Fruit fly (Drosophila melanogaster) ovary, adult (tissue): ENCODE results near the gene RpL26.

Source experiments
- CG17801 ChIP-seq: fragments of 200-800 bp; optimal IDR thresholded peaks from 2 replicates; lab custom pipeline; 2019; ENCODE audit warnings: missing biosample characterization, mild to moderate bottlenecking, missing genetic modification characterization, moderate library complexity; ENCODE audit not compliant: partially characterized antibody

Gene RpL26

dm6 chr3L:18898770-18899278 lies at the start of gene RpL26:
RpL26 (plus strand) TSS chr3L:18898875.
- peak; percentile 78 for TF ChIP-seq CG17801 (GFP tag; lab: Kevin White, UChicago)

dm6 chr3L:18852223-18852622 lies 46.5 kb upstream of the RpL26 start:
- TF ChIP-seq CG17801 (GFP tag; lab: Kevin White, UChicago), result no peak

dm6 chr3L:18853439-18853838 lies 45.2 kb upstream of the RpL26 start:
- TF ChIP-seq CG17801 (GFP tag; lab: Kevin White, UChicago), result no peak

dm6 chr3L:18854412-18854811 lies 44.3 kb upstream of the RpL26 start:
- no peak for TF ChIP-seq CG17801 (GFP tag; lab: Kevin White, UChicago)

- no peak for TF ChIP-seq CG17801 (GFP tag; lab: Kevin White, UChicago)
These were observed 38.2 kb upstream of the RpL26 start for dm6 chr3L:18860467-18860866.

dm6 chr3L:18861893-18862292 lies 36.8 kb upstream of the RpL26 start:
- TF ChIP-seq CG17801 (GFP tag; lab: Kevin White, UChicago), result no peak

- TF ChIP-seq CG17801 (GFP tag; lab: Kevin White, UChicago), result no peak
These were observed 35.3 kb upstream of the RpL26 start, which contains the start of gene CG6865 for dm6 chr3L:18863327-18863726. CG6865 (plus strand) TSS chr3L:18863647.

- TF ChIP-seq CG17801 (GFP tag; lab: Kevin White, UChicago), result no peak
These were observed 33.0 kb upstream of the RpL26 start, which contains the start of gene CG14074 for dm6 chr3L:18865447-18866367. CG14074 (plus strand) TSS chr3L:18866225.

- TF ChIP-seq CG17801 (GFP tag; lab: Kevin White, UChicago), result peak; percentile 85
These were observed 31.2 kb upstream of the RpL26 start, which contains the start of gene Dysb for dm6 chr3L:18867521-18867920. Dysb (plus strand) TSS chr3L:18867771.

- peak; percentile 23 for TF ChIP-seq CG17801 (GFP tag; lab: Kevin White, UChicago)
These were observed 29.4 kb upstream of the RpL26 start, which contains the start of gene Grx1 for dm6 chr3L:18869035-18869826. Grx1 (plus strand) TSS chr3L:18869230.

- TF ChIP-seq CG17801 (GFP tag; lab: Kevin White, UChicago), result peak; percentile 22
These were observed 28.6 kb upstream of the RpL26 start, which contains the start of gene Blos3 for dm6 chr3L:18870027-18870426. Blos3 (plus strand) TSS chr3L:18870224.

dm6 chr3L:18872440-18872839 lies 26.2 kb upstream of the RpL26 start, which contains the start of the genes Rad9 and Uggt:
Rad9 (minus strand) TSS chr3L:18872553.
Uggt (plus strand) TSS chr3L:18872747.
- peak; percentile 15 for TF ChIP-seq CG17801 (GFP tag; lab: Kevin White, UChicago)

dm6 chr3L:18881613-18882012 lies 17.1 kb upstream of the RpL26 start:
- TF ChIP-seq CG17801 (GFP tag; lab: Kevin White, UChicago), result no peak

dm6 chr3L:18889222-18889866 lies 9.3 kb upstream of the RpL26 start:
- no peak for TF ChIP-seq CG17801 (GFP tag; lab: Kevin White, UChicago)
